Worm (Caenorhabditis elegans): ENCODE measurements around the gene rimb-1.

ce11 chrIII:1788033-1788432, at the start of gene rimb-1:
- TF ChIP-seq ama-1 (optimal IDR thresholded peaks at IDR 0.05) = no peak
- TF ChIP-seq madf-2 (tag; optimal IDR thresholded peaks at IDR 0.05) = no peak
- no peak for TF ChIP-seq pat-9 (tag; optimal IDR thresholded peaks at IDR 0.05)

Data from whole organism, late embryonic.